Worm (Caenorhabditis elegans) whole organism, midembryonic: ENCODE results near the gene F42F12.14.
A peak's percentile ranks its signal among the peaks of the same experiment; 100 is the strongest.

Experiments
- T22C8.4 ChIP-seq: fragments of 200-800 bp; sonication (Bioruptor generic); IDR thresholded peaks from 2 replicates; pipeline ENCODE4 v1.3.6; 2022; ENCODE audit warnings: missing genetic modification characterization, missing compliant biosample characterization
- cog-1 ChIP-seq: sonication (generic microtip); optimal IDR thresholded peaks from 2 replicates; lab custom pipeline; 2016; ENCODE audit warnings: missing genetic modification characterization, missing compliant biosample characterization
- flt-1 ChIP-seq: fragments of 200-800 bp; sonication (Bioruptor generic); IDR thresholded peaks from 2 replicates; pipeline ENCODE4 v1.3.6; 2022; ENCODE audit warnings: missing genetic modification characterization, missing compliant biosample characterization
- klf-2 ChIP-seq: fragments of 200-800 bp; sonication (Bioruptor generic); conservative IDR thresholded peaks from 2 replicates; pipeline ENCODE4 v1.3.6; 2022; ENCODE audit warnings: missing genetic modification reagents, missing genetic modification characterization, missing compliant biosample characterization
- med-1 ChIP-seq: sonication (generic microtip); optimal IDR thresholded peaks from 2 replicates; lab custom pipeline; 2017; ENCODE audit warnings: missing genetic modification characterization, mild to moderate bottlenecking, missing compliant biosample characterization, antibody characterized with exemption, missing genetic modification reagents; ENCODE audit not compliant: insufficient read depth
- ref-1 ChIP-seq: fragments of 200-800 bp; sonication (Bioruptor generic); conservative IDR thresholded peaks from 2 replicates; pipeline ENCODE4 v1.3.6; 2022; ENCODE audit warnings: missing genetic modification reagents, missing genetic modification characterization, missing compliant biosample characterization
- tab-1 ChIP-seq: fragments of 200-800 bp; sonication (Bioruptor generic); IDR thresholded peaks from 2 replicates; pipeline ENCODE4 v1.3.6; 2022; ENCODE audit warnings: missing genetic modification characterization, missing compliant biosample characterization
- ztf-23 ChIP-seq: fragments of 200-800 bp; sonication (Bioruptor generic); IDR thresholded peaks from 2 replicates; pipeline ENCODE4 v1.3.6; 2022; ENCODE audit warnings: missing genetic modification reagents, missing genetic modification characterization, missing compliant biosample characterization
- ztf-29 ChIP-seq: fragments of 200-800 bp; sonication (Bioruptor generic); IDR thresholded peaks from 2 replicates; pipeline ENCODE4 v1.3.6; 2022; ENCODE audit warnings: missing genetic modification reagents, missing genetic modification characterization, missing compliant biosample characterization

F42F12.14 gene

DNA sequence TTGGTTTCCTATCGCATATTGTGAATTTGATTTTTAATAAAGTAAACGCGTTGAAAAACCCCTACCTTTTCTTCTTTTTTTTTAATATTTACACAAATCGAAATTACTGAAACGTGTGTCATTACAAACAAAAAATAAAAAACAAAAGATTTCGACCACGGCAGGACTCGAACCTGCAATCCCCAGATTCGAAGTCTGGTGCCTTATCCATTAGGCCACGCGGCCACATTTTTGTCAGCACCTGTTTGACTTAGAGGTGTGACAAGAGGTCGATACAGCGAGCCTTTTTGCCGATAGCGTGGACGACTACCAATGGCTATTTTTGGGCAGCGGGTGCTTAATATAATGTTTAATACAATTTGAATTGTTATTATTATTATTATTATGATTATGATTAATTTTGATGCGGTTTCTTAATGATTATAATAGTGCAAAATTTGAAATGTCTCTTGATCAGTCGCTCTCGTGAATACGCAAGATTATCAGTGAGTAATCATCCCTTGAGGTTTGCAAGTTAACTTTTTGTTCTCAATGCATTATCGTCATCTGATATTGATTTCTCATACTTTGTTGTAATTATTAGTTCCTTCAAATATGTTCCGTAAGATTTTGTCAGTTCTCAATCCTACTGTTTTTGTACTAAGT lies 10.5 kb upstream of the F42F12.14 start, which contains the start of gene srd-44:
Gene srd-44, plus strand, starts transcription at position 595 of the 645 bp plus-strand sequence.
- 0 out of 2 replicates have a peak, but pooled peaks have one; percentile 26 for TF ChIP-seq ref-1 (GFP tag; lab: Robert Waterston, UW)
- TF ChIP-seq ztf-23 (GFP tag; lab: Robert Waterston, UW): no peak
- TF ChIP-seq klf-2 (GFP tag; lab: Robert Waterston, UW): no peak
- TF ChIP-seq ztf-29 (GFP tag; lab: Robert Waterston, UW): 0 out of 2 replicates have a peak, but pooled peaks have one; percentile 40
- 0 out of 2 replicates have a peak, but pooled peaks have one; percentile 24 for TF ChIP-seq T22C8.4 (GFP tag; lab: Robert Waterston, UW)

DNA sequence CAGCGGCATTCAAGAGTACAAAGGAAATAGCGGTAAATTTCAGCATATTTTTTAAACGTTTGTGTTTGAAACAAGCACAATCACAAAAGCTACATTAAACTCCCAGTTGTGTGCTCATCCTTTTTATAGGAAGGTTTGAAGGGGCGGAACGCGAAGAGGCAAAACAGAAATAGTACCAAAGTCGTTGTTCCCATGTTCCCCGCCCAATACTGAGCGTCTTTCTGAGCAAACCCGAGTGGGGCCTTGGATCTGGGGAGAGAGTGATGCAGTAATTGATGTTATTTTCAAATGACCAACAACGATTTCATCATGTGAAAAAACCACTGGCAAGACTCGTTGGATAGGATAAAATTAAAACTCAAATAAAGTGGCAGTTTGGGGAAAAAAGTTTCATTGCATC lies 7.1 kb upstream of the F42F12.14 start, which contains the start of gene zig-2:
Gene zig-2, minus strand, starts transcription at position 101 of the 400 bp plus-strand sequence.
- TF ChIP-seq flt-1 (GFP tag; lab: Robert Waterston, UW) (no peak), cog-1 (tag; lab: Kevin White, UChicago) (no peak), med-1 (GFP tag; lab: Kevin White, UChicago) (no peak), T22C8.4 (GFP tag; lab: Robert Waterston, UW) (no peak), tab-1 (GFP tag; lab: Robert Waterston, UW) (no peak), ztf-29 (GFP tag; lab: Robert Waterston, UW) (no peak), ref-1 (GFP tag; lab: Robert Waterston, UW) (no peak), klf-2 (GFP tag; lab: Robert Waterston, UW) (no peak), ztf-23 (GFP tag; lab: Robert Waterston, UW) (no peak)

DNA sequence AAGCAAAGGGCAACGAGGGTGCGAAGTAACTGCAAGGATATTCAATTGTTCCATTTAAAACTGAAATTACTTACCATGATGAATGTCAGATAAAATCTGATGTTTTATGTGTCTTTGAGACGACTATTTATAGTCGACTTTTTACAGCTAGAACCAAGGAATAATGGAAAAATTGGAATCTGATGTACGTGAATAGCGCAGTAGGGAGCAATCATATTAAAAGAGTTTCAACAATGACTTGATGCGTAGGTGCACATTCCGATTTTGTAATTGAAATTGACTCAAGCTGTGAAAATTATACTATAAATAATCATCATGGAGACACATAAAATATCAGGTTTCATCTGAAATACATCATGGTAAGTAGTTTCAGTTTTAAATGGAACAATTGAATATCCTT lies 5.2 kb upstream of the F42F12.14 start, which contains the start of the genes nspc-9 and nspc-10:
Gene nspc-9, minus strand, starts transcription at position 101 of the 400 bp plus-strand sequence.
Gene nspc-10, plus strand, starts transcription at position 331 of the 400 bp plus-strand sequence.
- no peak for TF ChIP-seq T22C8.4 (GFP tag; lab: Robert Waterston, UW)
- TF ChIP-seq cog-1 (tag; lab: Kevin White, UChicago): no peak
- no peak for TF ChIP-seq klf-2 (GFP tag; lab: Robert Waterston, UW)
- no peak for TF ChIP-seq tab-1 (GFP tag; lab: Robert Waterston, UW)
- no peak for TF ChIP-seq ztf-29 (GFP tag; lab: Robert Waterston, UW)
- no peak for TF ChIP-seq ztf-23 (GFP tag; lab: Robert Waterston, UW)
- no peak for TF ChIP-seq flt-1 (GFP tag; lab: Robert Waterston, UW)
- TF ChIP-seq med-1 (GFP tag; lab: Kevin White, UChicago): no peak
- TF ChIP-seq ref-1 (GFP tag; lab: Robert Waterston, UW): no peak

DNA sequence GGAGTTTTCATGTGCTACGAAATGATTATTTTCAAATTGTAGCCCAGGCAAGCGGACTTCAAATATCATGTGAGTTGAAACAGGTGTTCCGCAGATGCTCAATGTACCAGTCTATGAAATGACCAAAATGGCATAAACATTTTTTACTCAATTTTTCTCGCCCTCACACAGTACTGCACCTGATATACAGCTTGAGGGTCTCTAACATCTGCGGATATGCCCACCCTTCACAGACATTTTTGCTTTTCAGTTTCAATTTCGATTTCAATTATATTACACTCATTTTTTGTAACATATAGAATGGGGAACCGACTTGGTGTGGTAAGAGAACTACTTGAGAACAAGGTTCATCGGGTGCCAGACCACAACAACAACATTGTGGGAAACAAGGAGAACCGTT lies 1.7 kb upstream of the F42F12.14 start, which contains the start of gene F42F12.11:
Gene F42F12.11, plus strand, starts transcription at position 301 of the 400 bp plus-strand sequence.
- TF ChIP-seq ref-1 (GFP tag; lab: Robert Waterston, UW) (no peak), klf-2 (GFP tag; lab: Robert Waterston, UW) (no peak), cog-1 (tag; lab: Kevin White, UChicago) (no peak), ztf-23 (GFP tag; lab: Robert Waterston, UW) (no peak), flt-1 (GFP tag; lab: Robert Waterston, UW) (no peak), med-1 (GFP tag; lab: Kevin White, UChicago) (no peak), tab-1 (GFP tag; lab: Robert Waterston, UW) (no peak), T22C8.4 (GFP tag; lab: Robert Waterston, UW) (no peak), ztf-29 (GFP tag; lab: Robert Waterston, UW) (no peak)

DNA sequence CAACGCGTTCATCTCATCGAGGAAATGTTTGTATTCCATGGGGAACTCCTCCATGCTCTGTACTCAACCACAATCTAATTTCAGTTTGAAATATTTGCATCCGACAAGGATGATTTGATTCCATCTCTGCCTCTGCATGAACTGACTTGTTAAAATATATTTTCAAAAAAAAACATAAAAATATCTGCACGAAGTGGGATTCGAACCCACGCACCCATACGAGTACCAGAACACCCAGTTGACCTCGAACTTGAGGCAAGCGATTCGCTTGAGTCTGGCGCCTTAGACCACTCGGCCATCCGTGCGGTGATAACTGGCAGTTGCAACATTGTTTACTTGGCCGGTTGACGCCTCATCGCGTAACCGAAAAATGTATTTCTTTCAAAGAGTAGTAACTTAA lies 607 bp upstream of the F42F12.14 start:
- TF ChIP-seq tab-1 (GFP tag; lab: Robert Waterston, UW): peak; percentile 73; the same call in 1 of the 2 replicates
- 0 out of 2 replicates have a peak, but pooled peaks have one; percentile 7 for TF ChIP-seq ztf-23 (GFP tag; lab: Robert Waterston, UW)
- TF ChIP-seq ztf-29 (GFP tag; lab: Robert Waterston, UW): 0 out of 2 replicates have a peak, but pooled peaks have one; percentile 31
- 0 out of 2 replicates have a peak, but pooled peaks have one; percentile 19 for TF ChIP-seq T22C8.4 (GFP tag; lab: Robert Waterston, UW)
- no peak for TF ChIP-seq flt-1 (GFP tag; lab: Robert Waterston, UW)
- no peak for TF ChIP-seq med-1 (GFP tag; lab: Kevin White, UChicago)
- TF ChIP-seq ref-1 (GFP tag; lab: Robert Waterston, UW): 0 out of 2 replicates have a peak, but pooled peaks have one; percentile 21

DNA sequence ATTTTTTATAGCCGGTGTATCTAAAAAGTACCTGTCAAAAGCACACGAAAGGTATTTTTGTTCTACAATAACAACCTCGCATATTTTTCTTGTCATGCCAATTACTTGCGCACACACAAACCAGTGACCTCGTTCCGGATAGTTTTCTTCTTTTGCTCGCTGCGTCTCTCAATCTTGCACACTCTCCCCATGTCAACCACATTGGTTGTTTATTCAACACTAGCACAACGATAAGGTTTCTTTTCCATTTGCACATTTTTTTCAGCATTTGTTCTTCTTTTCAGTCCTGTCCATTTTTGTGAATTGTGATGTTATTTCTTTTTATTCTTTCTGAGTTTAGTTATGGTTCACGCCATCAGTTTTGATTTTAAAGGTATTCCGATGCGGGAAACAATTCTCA lies 1.8 kb downstream of the F42F12.14 start, which contains the start of gene F42F12.3:
Gene F42F12.3, plus strand, starts transcription at position 372 of the 400 bp plus-strand sequence.
- TF ChIP-seq ref-1 (GFP tag; lab: Robert Waterston, UW) (no peak), ztf-23 (GFP tag; lab: Robert Waterston, UW) (no peak), ztf-29 (GFP tag; lab: Robert Waterston, UW) (no peak), flt-1 (GFP tag; lab: Robert Waterston, UW) (no peak), T22C8.4 (GFP tag; lab: Robert Waterston, UW) (no peak), med-1 (GFP tag; lab: Kevin White, UChicago) (no peak), klf-2 (GFP tag; lab: Robert Waterston, UW) (no peak)

DNA sequence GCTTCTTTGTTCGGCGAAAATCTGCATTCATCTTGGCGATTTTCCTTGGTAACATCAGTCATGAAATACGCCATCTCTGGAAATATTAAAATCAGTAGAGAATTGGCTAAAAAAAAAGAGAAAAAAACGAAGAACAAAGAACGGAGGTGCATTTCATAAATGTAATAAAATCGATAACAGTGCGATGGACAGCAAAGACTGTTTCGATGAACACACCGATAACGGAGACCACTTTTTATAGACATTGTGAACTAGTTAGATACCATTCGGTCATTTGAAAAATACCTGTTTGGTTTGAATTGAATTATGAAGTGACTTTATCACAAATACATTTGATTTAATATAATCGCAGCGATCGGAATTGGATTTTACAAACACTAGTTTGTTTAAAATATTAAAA lies 4.4 kb downstream of the F42F12.14 start, which contains the start of gene F42F12.4:
Gene F42F12.4, minus strand, starts transcription at position 76 of the 400 bp plus-strand sequence.
- TF ChIP-seq tab-1 (GFP tag; lab: Robert Waterston, UW) (no peak), ztf-29 (GFP tag; lab: Robert Waterston, UW) (no peak), ztf-23 (GFP tag; lab: Robert Waterston, UW) (no peak), cog-1 (tag; lab: Kevin White, UChicago) (no peak), flt-1 (GFP tag; lab: Robert Waterston, UW) (no peak), klf-2 (GFP tag; lab: Robert Waterston, UW) (no peak), T22C8.4 (GFP tag; lab: Robert Waterston, UW) (no peak), med-1 (GFP tag; lab: Kevin White, UChicago) (no peak), ref-1 (GFP tag; lab: Robert Waterston, UW) (no peak)

DNA sequence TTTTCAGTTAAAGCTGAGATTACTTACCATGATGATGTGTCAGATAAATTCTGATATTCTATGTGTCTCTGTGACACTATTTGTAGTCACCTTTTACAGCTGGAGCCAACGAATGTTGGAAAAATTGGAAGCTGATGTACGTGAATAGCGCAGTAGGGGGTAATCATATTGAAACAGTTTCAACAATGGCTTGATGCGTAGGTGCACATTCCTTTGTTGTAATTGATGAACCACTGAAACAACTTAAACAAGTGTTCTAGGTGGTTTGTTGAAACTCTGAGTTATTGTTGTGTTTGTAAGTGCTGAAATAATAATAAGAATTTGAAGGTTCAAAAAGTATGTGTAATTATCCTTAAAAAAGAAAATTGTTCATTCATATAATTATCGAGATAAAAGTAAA lies 8.2 kb downstream of the F42F12.14 start, which contains the start of gene nspc-12:
Gene nspc-12, minus strand, starts transcription at position 101 of the 400 bp plus-strand sequence.
- TF ChIP-seq ztf-29 (GFP tag; lab: Robert Waterston, UW): no peak
- TF ChIP-seq ref-1 (GFP tag; lab: Robert Waterston, UW): no peak
- no peak for TF ChIP-seq T22C8.4 (GFP tag; lab: Robert Waterston, UW)
- no peak for TF ChIP-seq med-1 (GFP tag; lab: Kevin White, UChicago)
- TF ChIP-seq klf-2 (GFP tag; lab: Robert Waterston, UW): no peak
- TF ChIP-seq cog-1 (tag; lab: Kevin White, UChicago): no peak
- TF ChIP-seq flt-1 (GFP tag; lab: Robert Waterston, UW): no peak
- no peak for TF ChIP-seq ztf-23 (GFP tag; lab: Robert Waterston, UW)
- no peak for TF ChIP-seq tab-1 (GFP tag; lab: Robert Waterston, UW)
